Fruit fly (Drosophila melanogaster): Measurements from ENCODE around the gene eIF2beta.

The eIF2beta gene

dm6 chr3L:12523941-12524340 lies 2.6 kb downstream of the eIF2beta start, which contains the start of the genes ver and Gcn5 (continued):
- no peak for TF ChIP-seq HmgD (GFP tag; optimal IDR thresholded peaks at IDR 0.05)
- peak; percentile 74 to 88 for TF ChIP-seq chif (GFP tag; optimal IDR thresholded peaks at IDR 0.05)
- TF ChIP-seq esg (GFP tag; conservative IDR thresholded peaks at IDR 0.05), result peak; percentile 89
- TF ChIP-seq dm (GFP tag; optimal IDR thresholded peaks at IDR 0.05), result peak; percentile 62
- peak; percentile 89 for TF ChIP-seq CG7556 (GFP tag; optimal IDR thresholded peaks at IDR 0.05)
- TF ChIP-seq fd64A (GFP tag; optimal IDR thresholded peaks at IDR 0.05), result peak; percentile 25
- peak; percentile 69 for TF ChIP-seq Lhr (GFP tag; optimal IDR thresholded peaks at IDR 0.05)
- peak; percentile 68 for TF ChIP-seq CG33213 (GFP tag; optimal IDR thresholded peaks at IDR 0.05)
- TF ChIP-seq Elba2 (GFP tag; optimal IDR thresholded peaks at IDR 0.05), result peak; percentile 21
- TF ChIP-seq fru (optimal IDR thresholded peaks at IDR 0.05), result no peak
- peak; percentile 81 for TF ChIP-seq scrt (GFP tag; optimal IDR thresholded peaks at IDR 0.05)
- peak; percentile 84 for TF ChIP-seq cato (GFP tag; optimal IDR thresholded peaks at IDR 0.05; ENCODE audit: borderline replicate concordance)
- peak; percentile 83 for TF ChIP-seq tx (GFP tag; optimal IDR thresholded peaks at IDR 0.05)
- TF ChIP-seq CG12391 (tag; optimal IDR thresholded peaks at IDR 0.05), result peak; percentile 95
- TF ChIP-seq CG10959 (GFP tag; IDR thresholded peaks at IDR 0.05), result peak; percentile 85
- peak; percentile 95 for TF ChIP-seq CG12659 (GFP tag; optimal IDR thresholded peaks at IDR 0.05)
- TF ChIP-seq CG9932 (GFP tag; IDR thresholded peaks at IDR 0.05), result peak; percentile 95
- peak; percentile 65 for TF ChIP-seq CG4707 (GFP tag; optimal IDR thresholded peaks at IDR 0.05)
- peak; percentile 84 for TF ChIP-seq onecut (GFP tag; IDR thresholded peaks at IDR 0.05)
- TF ChIP-seq nerfin-2 (GFP tag; IDR thresholded peaks at IDR 0.05; ENCODE audit: partially characterized antibody), result no peak
- peak; percentile 89 for TF ChIP-seq klu (GFP tag; IDR thresholded peaks at IDR 0.05)
- TF ChIP-seq CG3838 (GFP tag; optimal IDR thresholded peaks at IDR 0.05), result peak; percentile 70
- TF ChIP-seq CG6689 (GFP tag; IDR thresholded peaks at IDR 0.05), result peak; percentile 95
- peak; percentile 88 for TF ChIP-seq CG10267 (tag; optimal IDR thresholded peaks at IDR 0.05)
- peak; percentile 93 for TF ChIP-seq CG11456 (GFP tag; IDR thresholded peaks at IDR 0.05)
- peak; percentile 88 for TF ChIP-seq Mrtf (GFP tag; IDR thresholded peaks at IDR 0.05)
- peak; percentile 95 for TF ChIP-seq Sox102F (GFP tag; optimal IDR thresholded peaks at IDR 0.05)
- TF ChIP-seq CG7963 (GFP tag; IDR thresholded peaks at IDR 0.05; ENCODE audit: partially characterized antibody), result no peak
- TF ChIP-seq D19A (tag; optimal IDR thresholded peaks at IDR 0.05), result peak; percentile 84
- no peak for TF ChIP-seq HLHmδ (GFP tag; optimal IDR thresholded peaks at IDR 0.05)
- no peak for TF ChIP-seq knrl (GFP tag; IDR thresholded peaks at IDR 0.05; ENCODE audit: partially characterized antibody)
- no peak for TF ChIP-seq hbn (GFP tag; IDR thresholded peaks at IDR 0.05; ENCODE audit: partially characterized antibody)
- peak; percentile 87 for TF ChIP-seq CG2202 (tag; optimal IDR thresholded peaks at IDR 0.05)
- peak; percentile 84 for TF ChIP-seq dmrt11E (tag; optimal IDR thresholded peaks at IDR 0.05)
- TF ChIP-seq ranshi (GFP tag; IDR thresholded peaks at IDR 0.05), result peak; percentile 92
- TF ChIP-seq CG10979 (tag; optimal IDR thresholded peaks at IDR 0.05), result peak; percentile 87
- TF ChIP-seq corto (GFP tag; optimal IDR thresholded peaks at IDR 0.05), result peak; percentile 89
- peak; percentile 82; the same call in 1 of the 2 replicates for TF ChIP-seq CG16779 (GFP tag; IDR thresholded peaks at IDR 0.05)
- peak; percentile 84 for TF ChIP-seq ap (GFP tag; IDR thresholded peaks at IDR 0.05)
- peak; percentile 95 for TF ChIP-seq CG10366 (GFP tag; IDR thresholded peaks at IDR 0.05)
- peak; percentile 79 for TF ChIP-seq dati (GFP tag; IDR thresholded peaks at IDR 0.05)
- no peak for TF ChIP-seq HLH4C (GFP tag; IDR thresholded peaks at IDR 0.05; ENCODE audit: partially characterized antibody)
- no peak for TF ChIP-seq CG1832 (GFP tag; optimal IDR thresholded peaks at IDR 0.05)
- TF ChIP-seq CG31388 (GFP tag; optimal IDR thresholded peaks at IDR 0.05), result peak; percentile 80
- peak; percentile 85 for TF ChIP-seq CG9215 (GFP tag; IDR thresholded peaks at IDR 0.05)
- peak; percentile 24; the same call in 1 of the 3 replicates for TF ChIP-seq CG34224 (GFP tag; IDR thresholded peaks at IDR 0.05; ENCODE audit: partially characterized antibody)
- no peak for TF ChIP-seq chinmo (GFP tag; IDR thresholded peaks at IDR 0.05; ENCODE audit: partially characterized antibody)
- no peak for TF ChIP-seq pros (GFP tag; optimal IDR thresholded peaks at IDR 0.05)
- peak; percentile 90 for TF ChIP-seq CG1233 (GFP tag; optimal IDR thresholded peaks at IDR 0.05)
- peak; percentile 84 for TF ChIP-seq rib (GFP tag; IDR thresholded peaks at IDR 0.05)
